Fruit fly (Drosophila melanogaster): ENCODE results near the gene CG10591.

CG10591 gene

dm6 chr3L:5603860-5604415, 4.4 kb upstream of the CG10591 start, which contains the start of gene TM9SF3 (continued):
- TF ChIP-seq pfk (GFP tag; optimal IDR thresholded peaks at IDR 0.05) (no peak), Doc3 (GFP tag; IDR thresholded peaks at IDR 0.05; ENCODE audit: partially characterized antibody) (peak; percentile 89), CG12219 (GFP tag; optimal IDR thresholded peaks at IDR 0.05) (no peak), CG7357 (GFP tag; IDR thresholded peaks at IDR 0.05) (no peak), CG17829 (tag; optimal IDR thresholded peaks at IDR 0.05) (peak; percentile 21), pb (GFP tag; optimal IDR thresholded peaks at IDR 0.05) (no peak), CG18262 (tag; optimal IDR thresholded peaks at IDR 0.05) (peak; percentile 24), stwl (tag; optimal IDR thresholded peaks at IDR 0.05) (peak; percentile 39), Bteb2 (GFP tag; optimal IDR thresholded peaks at IDR 0.05) (no peak), CG7556 (GFP tag; optimal IDR thresholded peaks at IDR 0.05) (no peak), her (GFP tag; optimal IDR thresholded peaks at IDR 0.05) (no peak), Mrtf (GFP tag; IDR thresholded peaks at IDR 0.05) (no peak), CG9437 (GFP tag; optimal IDR thresholded peaks at IDR 0.05) (peak; percentile 11), Dp (GFP tag; optimal IDR thresholded peaks at IDR 0.05) (peak; percentile 91), zfh2 (GFP tag; optimal IDR thresholded peaks at IDR 0.05) (peak; percentile 22), klu (GFP tag; IDR thresholded peaks at IDR 0.05) (no peak), lbe (GFP tag; optimal IDR thresholded peaks at IDR 0.05) (no peak), tup (GFP tag; optimal IDR thresholded peaks at IDR 0.05) (no peak), Dad (GFP tag; optimal IDR thresholded peaks at IDR 0.05) (no peak), CG14014 (GFP tag; IDR thresholded peaks at IDR 0.05) (no peak), Gsc (GFP tag; IDR thresholded peaks at IDR 0.05) (no peak), sob (GFP tag; IDR thresholded peaks at IDR 0.05) (no peak), ato (GFP tag; IDR thresholded peaks at IDR 0.05; ENCODE audit: partially characterized antibody) (peak; percentile 63), CG12744 (GFP tag; optimal IDR thresholded peaks at IDR 0.05) (no peak), dysf (GFP tag; IDR thresholded peaks at IDR 0.05) (no peak), CG11504 (tag; optimal IDR thresholded peaks at IDR 0.05) (no peak), CG8478 (optimal IDR thresholded peaks at IDR 0.05) (no peak), Sry-δ (GFP tag; optimal IDR thresholded peaks at IDR 0.05) (peak; percentile 86), yki (optimal IDR thresholded peaks at IDR 0.05) (peak; percentile 26), ind (GFP tag; optimal IDR thresholded peaks at IDR 0.05) (no peak), Dek (tag; optimal IDR thresholded peaks at IDR 0.05) (no peak), fd102C (GFP tag; optimal IDR thresholded peaks at IDR 0.05) (no peak), Atf3 (GFP tag; optimal IDR thresholded peaks at IDR 0.05) (no peak), CG2120 (GFP tag; optimal IDR thresholded peaks at IDR 0.05) (peak; percentile 49), CG31365 (tag; optimal IDR thresholded peaks at IDR 0.05) (no peak), ems (GFP tag; optimal IDR thresholded peaks at IDR 0.05) (peak; percentile 25), ab (GFP tag; optimal IDR thresholded peaks at IDR 0.05) (no peak), Nf-YB (GFP tag; optimal IDR thresholded peaks at IDR 0.05) (no peak), exex (tag; optimal IDR thresholded peaks at IDR 0.05) (no peak), Hr51 (GFP tag; optimal IDR thresholded peaks at IDR 0.05) (peak in 1 of 2 experiments; percentile 32), Xbp1 (GFP tag; optimal IDR thresholded peaks at IDR 0.05) (peak; percentile 37), CG31224 (GFP tag; IDR thresholded peaks at IDR 0.05) (no peak), amos (GFP tag; IDR thresholded peaks at IDR 0.05; ENCODE audit: partially characterized antibody) (peak; percentile 82), CTCF (GFP tag; optimal IDR thresholded peaks at IDR 0.05) (peak; percentile 13), Dref (GFP tag; IDR thresholded peaks at IDR 0.05) (peak; percentile 66), insv (GFP tag; optimal IDR thresholded peaks at IDR 0.05) (no peak), Ssrp (tag; optimal IDR thresholded peaks at IDR 0.05) (no peak), Trl (optimal IDR thresholded peaks at IDR 0.05) (no peak), Trl (GFP tag; optimal IDR thresholded peaks at IDR 0.05) (no peak), hb (GFP tag; IDR thresholded peaks at IDR 0.05; ENCODE audit: partially characterized antibody) (peak; percentile 85), CG1233 (GFP tag; optimal IDR thresholded peaks at IDR 0.05) (peak; percentile 4), gsb-n (tag; optimal IDR thresholded peaks at IDR 0.05) (no peak)
